Worm (Caenorhabditis elegans) whole organism, L2 larva: Measurements from ENCODE around the gene F46F2.5.

Experiments used
- C34F6.9 ChIP-seq: fragments of 150-350 bp; optimal IDR thresholded peaks from 2 replicates; lab custom pipeline; 2014; ENCODE audit warnings: missing biosample characterization, missing genetic modification characterization
- F13H6.1 ChIP-seq: sonication (generic microtip); optimal IDR thresholded peaks from 2 replicates; lab custom pipeline; 2016; ENCODE audit warnings: missing genetic modification characterization, missing compliant biosample characterization
- R02D3.7 ChIP-seq: fragments of 150-350 bp; optimal IDR thresholded peaks from 2 replicates; lab custom pipeline; 2014; ENCODE audit warnings: missing biosample characterization, missing genetic modification characterization
- Y55F3AM.14 ChIP-seq: fragments of 200-800 bp; sonication (Bioruptor generic); optimal IDR thresholded peaks from 2 replicates; lab custom pipeline; 2018; ENCODE audit warnings: mild to moderate bottlenecking, missing genetic modification characterization, missing compliant biosample characterization
- ZK546.5 ChIP-seq: sonication (generic microtip); optimal IDR thresholded peaks from 2 replicates; lab custom pipeline; 2017; ENCODE audit warnings: missing biosample characterization, missing genetic modification characterization
- alr-1 ChIP-seq: fragments of 150-350 bp; optimal IDR thresholded peaks from 2 replicates; lab custom pipeline; 2014; ENCODE audit warnings: missing biosample characterization, missing genetic modification characterization
- aly-2 ChIP-seq: fragments of 150-350 bp; optimal IDR thresholded peaks from 2 replicates; lab custom pipeline; 2014; ENCODE audit warnings: missing biosample characterization, missing genetic modification characterization
- ama-1 ChIP-seq: fragments of 150-350 bp; optimal IDR thresholded peaks from 2 replicates; lab custom pipeline; 2018; ENCODE audit warnings: inconsistent platforms
- blmp-1 ChIP-seq: sonication (generic microtip); optimal IDR thresholded peaks from 2 replicates; lab custom pipeline; 2017; ENCODE audit warnings: missing genetic modification characterization, mild to moderate bottlenecking, missing compliant biosample characterization, antibody characterized with exemption, moderate library complexity; ENCODE audit not compliant: insufficient read depth
- ceh-16 ChIP-seq: fragments of 150-350 bp; optimal IDR thresholded peaks from 2 replicates; lab custom pipeline; 2014; ENCODE audit warnings: missing biosample characterization, missing genetic modification characterization
- ceh-82 ChIP-seq: fragments of 150-350 bp; optimal IDR thresholded peaks from 2 replicates; lab custom pipeline; 2014; ENCODE audit warnings: missing biosample characterization, missing genetic modification characterization
- crh-2 ChIP-seq: sonication (generic microtip); optimal IDR thresholded peaks from 2 replicates; lab custom pipeline; 2017; ENCODE audit warnings: missing biosample characterization, missing genetic modification characterization
- dmd-4 ChIP-seq: sonication (generic microtip); optimal IDR thresholded peaks from 2 replicates; lab custom pipeline; 2017; ENCODE audit warnings: missing biosample characterization, missing genetic modification characterization
- egl-27 ChIP-seq: sonication (generic microtip); optimal IDR thresholded peaks from 3 replicates; lab custom pipeline; 2017; ENCODE audit warnings: missing biosample characterization, missing genetic modification reagents, missing genetic modification characterization
- elt-1 ChIP-seq: fragments of 150-350 bp; optimal IDR thresholded peaks from 2 replicates; lab custom pipeline; 2014; ENCODE audit warnings: missing biosample characterization, missing genetic modification characterization
- elt-3 ChIP-seq: sonication (generic microtip); optimal IDR thresholded peaks from 2 replicates; lab custom pipeline; 2017; ENCODE audit warnings: missing biosample characterization, missing genetic modification characterization
- fos-1 ChIP-seq: fragments of 150-350 bp; optimal IDR thresholded peaks from 2 replicates; lab custom pipeline; 2014; ENCODE audit warnings: missing biosample characterization, missing genetic modification characterization
- gmeb-1 ChIP-seq: fragments of 150-350 bp; optimal IDR thresholded peaks from 2 replicates; lab custom pipeline; 2014; ENCODE audit warnings: missing biosample characterization, missing genetic modification characterization
- lin-11 ChIP-seq: fragments of 150-350 bp; sonication (generic microtip); optimal IDR thresholded peaks from 2 replicates; lab custom pipeline; 2014; ENCODE audit warnings: missing biosample characterization, missing genetic modification characterization, inconsistent platforms, mixed read lengths
- lin-13 ChIP-seq: fragments of 150-350 bp; optimal IDR thresholded peaks from 2 replicates; lab custom pipeline; 2014; ENCODE audit warnings: missing biosample characterization, missing genetic modification reagents, missing genetic modification characterization
- lin-39 ChIP-seq: fragments of 150-350 bp; optimal IDR thresholded peaks from 2 replicates; lab custom pipeline; 2014; ENCODE audit warnings: missing biosample characterization, missing genetic modification reagents, missing genetic modification characterization
- lsy-2 ChIP-seq, 2 experiments: fragments of 150-350 bp in 1 of 2; sonication (generic microtip) in 1 of 2; optimal IDR thresholded peaks; 2 replicates each; lab custom pipeline; 2014 to 2017; ENCODE audit warnings: missing biosample characterization in 2 of 2, missing genetic modification characterization in 2 of 2
- mab-5 ChIP-seq: fragments of 150-350 bp; optimal IDR thresholded peaks from 2 replicates; lab custom pipeline; 2014; ENCODE audit warnings: missing biosample characterization, missing genetic modification characterization
- mbf-1 ChIP-seq: sonication (generic microtip); optimal IDR thresholded peaks from 2 replicates; lab custom pipeline; 2017; ENCODE audit warnings: missing biosample characterization, missing genetic modification characterization
- mdl-1 ChIP-seq, 2 experiments: fragments of 150-350 bp in 1 of 2; sonication (generic microtip) in 1 of 2; optimal IDR thresholded peaks; 2 replicates each; lab custom pipeline; 2017; ENCODE audit warnings: missing biosample characterization in 2 of 2, missing genetic modification characterization in 2 of 2
- nhr-10 ChIP-seq: sonication (generic microtip); optimal IDR thresholded peaks from 2 replicates; lab custom pipeline; 2017; ENCODE audit warnings: missing biosample characterization, missing genetic modification characterization
- nhr-11 ChIP-seq: fragments of 150-350 bp; optimal IDR thresholded peaks from 2 replicates; lab custom pipeline; 2014; ENCODE audit warnings: missing biosample characterization, missing genetic modification characterization
- nhr-12 ChIP-seq: fragments of 150-350 bp; optimal IDR thresholded peaks from 2 replicates; lab custom pipeline; 2014; ENCODE audit warnings: missing biosample characterization, missing genetic modification characterization
- nhr-129 ChIP-seq: fragments of 150-350 bp; optimal IDR thresholded peaks from 2 replicates; lab custom pipeline; 2014; ENCODE audit warnings: missing biosample characterization, missing genetic modification characterization
- nhr-21 ChIP-seq: fragments of 150-350 bp; optimal IDR thresholded peaks from 2 replicates; lab custom pipeline; 2014; ENCODE audit warnings: missing biosample characterization, missing genetic modification characterization
- nhr-23 ChIP-seq: fragments of 150-350 bp; optimal IDR thresholded peaks from 2 replicates; lab custom pipeline; 2014; ENCODE audit warnings: missing biosample characterization, missing genetic modification reagents, missing genetic modification characterization
- nhr-237 ChIP-seq: fragments of 150-350 bp; optimal IDR thresholded peaks from 2 replicates; lab custom pipeline; 2014; ENCODE audit warnings: missing biosample characterization, missing genetic modification characterization
- nhr-25 ChIP-seq: fragments of 150-350 bp; sonication (generic microtip); optimal IDR thresholded peaks from 3 replicates; lab custom pipeline; 2014; ENCODE audit warnings: missing biosample characterization, missing genetic modification characterization
- nhr-6 ChIP-seq: fragments of 150-350 bp; optimal IDR thresholded peaks from 2 replicates; lab custom pipeline; 2014; ENCODE audit warnings: missing biosample characterization, missing genetic modification characterization
- nhr-77 ChIP-seq: fragments of 150-350 bp; optimal IDR thresholded peaks from 2 replicates; lab custom pipeline; 2014; ENCODE audit warnings: missing biosample characterization, missing genetic modification characterization
- peb-1 ChIP-seq: fragments of 150-350 bp; optimal IDR thresholded peaks from 2 replicates; lab custom pipeline; 2014; ENCODE audit warnings: missing biosample characterization, missing genetic modification characterization
- sem-4 ChIP-seq: fragments of 150-350 bp; optimal IDR thresholded peaks from 2 replicates; lab custom pipeline; 2014; ENCODE audit warnings: missing biosample characterization, missing genetic modification reagents, missing genetic modification characterization
- skn-1 ChIP-seq: sonication (generic microtip); optimal IDR thresholded peaks from 2 replicates; lab custom pipeline; 2017; ENCODE audit warnings: missing biosample characterization, missing genetic modification characterization
- sma-3 ChIP-seq: sonication (generic microtip); optimal IDR thresholded peaks from 2 replicates; lab custom pipeline; 2016; ENCODE audit warnings: missing genetic modification reagents, missing genetic modification characterization, missing compliant biosample characterization
- sma-9 ChIP-seq, 2 experiments: fragments of 150-350 bp in 1 of 2; sonication (generic microtip) in 1 of 2; optimal IDR thresholded peaks; 2 replicates each; lab custom pipeline; 2014 to 2016; ENCODE audit warnings: missing genetic modification characterization in 2 of 2, mild to moderate bottlenecking in 1 of 2, missing biosample characterization in 1 of 2, missing compliant biosample characterization in 1 of 2, missing genetic modification reagents in 1 of 2, moderate library complexity in 1 of 2
- snpc-4 ChIP-seq: fragments of 150-350 bp; optimal IDR thresholded peaks from 2 replicates; lab custom pipeline; 2014; ENCODE audit warnings: missing biosample characterization, missing genetic modification characterization
- unc-39 ChIP-seq: fragments of 150-350 bp; optimal IDR thresholded peaks from 2 replicates; lab custom pipeline; 2014; ENCODE audit warnings: missing biosample characterization, missing genetic modification characterization
- unc-55 ChIP-seq: fragments of 150-350 bp; sonication (generic microtip); optimal IDR thresholded peaks from 3 replicates; lab custom pipeline; 2014; ENCODE audit warnings: missing biosample characterization, missing genetic modification reagents, missing genetic modification characterization
- unc-62 ChIP-seq: fragments of 150-350 bp; optimal IDR thresholded peaks from 2 replicates; lab custom pipeline; 2014; ENCODE audit warnings: missing biosample characterization, missing genetic modification reagents, missing genetic modification characterization
- zag-1 ChIP-seq: fragments of 150-350 bp; optimal IDR thresholded peaks from 2 replicates; lab custom pipeline; 2014; ENCODE audit warnings: missing biosample characterization, missing genetic modification characterization
- ztf-1 ChIP-seq: fragments of 200-800 bp; sonication (Bioruptor generic); conservative IDR thresholded peaks from 2 replicates; pipeline ENCODE4 v1.3.6; 2022; ENCODE audit warnings: missing genetic modification characterization, missing compliant biosample characterization
- ztf-11 ChIP-seq: sonication (generic microtip); optimal IDR thresholded peaks from 2 replicates; lab custom pipeline; 2017; ENCODE audit warnings: missing biosample characterization, missing genetic modification characterization
- ztf-4 ChIP-seq: fragments of 150-350 bp; optimal IDR thresholded peaks from 2 replicates; lab custom pipeline; 2014; ENCODE audit warnings: missing biosample characterization, missing genetic modification characterization

The F46F2.5 gene

DNA sequence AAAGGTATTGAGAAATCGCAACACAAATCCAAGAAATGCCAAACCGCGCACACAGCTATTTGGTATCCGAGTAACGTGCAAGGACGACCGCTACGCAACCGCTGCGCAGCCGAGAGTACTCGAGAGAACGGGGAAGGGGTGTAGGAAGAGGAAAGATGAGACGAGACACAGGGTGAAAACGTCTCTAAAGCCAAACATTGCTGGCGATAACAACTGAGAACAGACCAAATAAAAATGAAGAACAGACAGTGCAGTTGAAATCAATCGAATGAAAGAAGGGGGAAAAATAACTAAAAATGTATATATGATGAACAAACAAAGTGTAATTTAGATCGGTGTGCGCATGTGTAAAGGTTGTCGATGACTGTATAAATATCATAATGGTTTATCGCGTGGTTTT, 18.7 kb downstream of the F46F2.5 start:
- TF ChIP-seq unc-39 (no peak), mab-5 (tag; lab: Kevin White, UChicago) (no peak), mdl-1 (tag; optimal IDR thresholded peaks at IDR 0.05; lab: Kevin White, UChicago) (no peak), crh-2 (no peak), nhr-12 (tag; lab: Kevin White, UChicago) (no peak), nhr-237 (tag; lab: Kevin White, UChicago) (no peak), lin-13 (peak; percentile 9), nhr-11 (tag; lab: Kevin White, UChicago) (no peak), lin-11 (tag; lab: Kevin White, UChicago) (peak; percentile 49), peb-1 (tag; lab: Kevin White, UChicago) (no peak), ceh-16 (tag; lab: Kevin White, UChicago) (no peak), aly-2 (no peak), ztf-4 (tag; lab: Kevin White, UChicago) (no peak), nhr-23 (tag; lab: Kevin White, UChicago) (no peak), egl-27 (tag; lab: Kevin White, UChicago) (no peak), Y55F3AM.14 (GFP tag; lab: Kevin White, UChicago) (no peak), ZK546.5 (tag; lab: Kevin White, UChicago) (no peak), mbf-1 (tag; lab: Kevin White, UChicago) (no peak), lsy-2 (tag; optimal IDR thresholded peaks at IDR 0.05; lab: Kevin White, UChicago) (no peak), dmd-4 (tag; lab: Kevin White, UChicago) (no peak), nhr-6 (tag; lab: Kevin White, UChicago) (no peak), nhr-21 (tag; lab: Kevin White, UChicago) (no peak), F13H6.1 (tag; lab: Kevin White, UChicago) (peak; percentile 52), alr-1 (tag; lab: Kevin White, UChicago) (no peak), fos-1 (peak; percentile 61), sem-4 (no peak), C34F6.9 (tag; lab: Kevin White, UChicago) (peak; percentile 41), sma-3 (GFP tag; lab: Kevin White, UChicago) (peak; percentile 33), nhr-25 (tag; lab: Kevin White, UChicago) (peak; percentile 25), ama-1 (lab: Kevin White, UChicago) (no peak), sma-9 (GFP tag; optimal IDR thresholded peaks at IDR 0.05; lab: Kevin White, UChicago) (peak; percentile 40), sma-9 (tag; optimal IDR thresholded peaks at IDR 0.05; lab: Kevin White, UChicago) (no peak), snpc-4 (no peak), unc-55 (peak; percentile 29), skn-1 (tag; lab: Kevin White, UChicago) (no peak), ztf-1 (GFP tag; lab: Robert Waterston, UW) (no peak), elt-1 (tag; lab: Kevin White, UChicago) (no peak), ztf-11 (tag; lab: Kevin White, UChicago) (no peak), nhr-129 (tag; lab: Kevin White, UChicago) (peak; percentile 41), blmp-1 (tag; lab: Kevin White, UChicago) (peak; percentile 39), elt-3 (tag; lab: Kevin White, UChicago) (no peak), zag-1 (tag; lab: Kevin White, UChicago) (no peak), unc-62 (no peak), ceh-82 (tag; lab: Kevin White, UChicago) (no peak), nhr-77 (tag; lab: Kevin White, UChicago) (no peak), nhr-10 (tag; lab: Kevin White, UChicago) (no peak), lin-39 (tag; lab: Kevin White, UChicago) (no peak), gmeb-1 (tag; lab: Kevin White, UChicago) (no peak), R02D3.7 (tag; lab: Kevin White, UChicago) (no peak)
- TF ChIP-seq, all 48 proteins: peak for 11
